Fruit fly (Drosophila melanogaster) whole organism, wandering third instar larva: ENCODE data around the gene Pgls.

ENCODE experiments used
- Dfd ChIP-seq: fragments of >200 bp; optimal IDR thresholded peaks from 2 replicates; lab custom pipeline; 2017; ENCODE audit warnings: missing biosample characterization, missing genetic modification characterization
- Sp1 ChIP-seq: fragments of 200-800 bp; sonication (Bioruptor generic); optimal IDR thresholded peaks from 3 replicates; lab custom pipeline; 2019; ENCODE audit warnings: missing biosample characterization, mild to moderate bottlenecking, missing genetic modification characterization, moderate library complexity
- dl ChIP-seq, 2 experiments: fragments of 175-275, 200-275 bp in 1 of 2; fragments of 200-275 bp in 1 of 2; sonication (Bioruptor generic); optimal IDR thresholded peaks; lab custom pipeline; 2018; ENCODE audit warnings: mild to moderate bottlenecking in 2 of 2, missing biosample characterization in 2 of 2, missing genetic modification characterization in 2 of 2, moderate library complexity in 2 of 2; ENCODE audit not compliant: partially characterized antibody in 2 of 2, insufficient read depth in 1 of 2
- h ChIP-seq: fragments of 200-800 bp; sonication (Bioruptor generic); optimal IDR thresholded peaks from 3 replicates; lab custom pipeline; 2016; ENCODE audit warnings: missing biosample characterization, mild to moderate bottlenecking, missing genetic modification characterization
- psq ChIP-seq: fragments of 200-800 bp; sonication (Bioruptor generic); optimal IDR thresholded peaks from 3 replicates; lab custom pipeline; 2017; ENCODE audit warnings: missing biosample characterization, mild to moderate bottlenecking, missing genetic modification characterization, moderate library complexity

- TF ChIP-seq dl (GFP tag; optimal IDR thresholded peaks at IDR 0.05; lab: Kevin White, UChicago; ENCODE audit: insufficient read depth in 1 of 2, partially characterized antibody in 2 of 2) (no peak), psq (no peak), Sp1 (no peak), Dfd (GFP tag; lab: Kevin White, UChicago) (no peak), h (GFP tag; lab: Kevin White, UChicago) (no peak)
Measured at dm6 chrX:10844807-10845206, 2.4 kb upstream of the Pgls start, which contains the start of gene CG32669.
